Worm (Caenorhabditis elegans) whole organism, L2 larva: ENCODE data around the gene ZK418.11.

Experiments
- ceh-82 ChIP-seq: fragments of 150-350 bp; optimal IDR thresholded peaks from 2 replicates; lab custom pipeline; 2014; ENCODE audit warnings: missing biosample characterization, missing genetic modification characterization
- crh-2 ChIP-seq: sonication (generic microtip); optimal IDR thresholded peaks from 2 replicates; lab custom pipeline; 2017; ENCODE audit warnings: missing biosample characterization, missing genetic modification characterization
- dmd-4 ChIP-seq: sonication (generic microtip); optimal IDR thresholded peaks from 2 replicates; lab custom pipeline; 2017; ENCODE audit warnings: missing biosample characterization, missing genetic modification characterization
- egl-27 ChIP-seq: sonication (generic microtip); optimal IDR thresholded peaks from 3 replicates; lab custom pipeline; 2017; ENCODE audit warnings: missing biosample characterization, missing genetic modification reagents, missing genetic modification characterization
- mab-5 ChIP-seq: fragments of 150-350 bp; optimal IDR thresholded peaks from 2 replicates; lab custom pipeline; 2014; ENCODE audit warnings: missing biosample characterization, missing genetic modification characterization
- skn-1 ChIP-seq: sonication (generic microtip); optimal IDR thresholded peaks from 2 replicates; lab custom pipeline; 2017; ENCODE audit warnings: missing biosample characterization, missing genetic modification characterization
- unc-62 ChIP-seq: fragments of 150-350 bp; optimal IDR thresholded peaks from 2 replicates; lab custom pipeline; 2014; ENCODE audit warnings: missing biosample characterization, missing genetic modification reagents, missing genetic modification characterization
- zag-1 ChIP-seq: fragments of 150-350 bp; optimal IDR thresholded peaks from 2 replicates; lab custom pipeline; 2014; ENCODE audit warnings: missing biosample characterization, missing genetic modification characterization
- ztf-4 ChIP-seq: fragments of 150-350 bp; optimal IDR thresholded peaks from 2 replicates; lab custom pipeline; 2014; ENCODE audit warnings: missing biosample characterization, missing genetic modification characterization

- TF ChIP-seq ceh-82 (no peak), zag-1 (tag; lab: Kevin White, UChicago) (no peak), crh-2 (tag; lab: Kevin White, UChicago) (no peak), skn-1 (no peak), ztf-4 (tag; lab: Kevin White, UChicago) (no peak), unc-62 (GFP tag; lab: Kevin White, UChicago) (no peak), mab-5 (no peak), egl-27 (tag; lab: Kevin White, UChicago) (no peak), dmd-4 (no peak)
These were observed 33.5 kb downstream of the ZK418.11 start, which contains the start of the genes pot-1 and ggtb-1 for ce11 chrIII:7133559-7133958.
